Fruit fly (Drosophila melanogaster) whole organism, embryonic: ENCODE measurements around the gene CG43249.

ENCODE experiments used
- Aef1 ChIP-seq: fragments of 200-800 bp; sonication (Bioruptor generic); IDR thresholded peaks from 3 replicates; pipeline ENCODE4 v1.3.6; 2022; ENCODE audit warnings: missing biosample characterization, missing genetic modification characterization
- C15 ChIP-seq: fragments of 200-800 bp; sonication (Bioruptor generic); IDR thresholded peaks from 3 replicates; pipeline ENCODE4 v1.3.6; 2022; ENCODE audit warnings: missing biosample characterization, missing genetic modification characterization
- CG11504 ChIP-seq: fragments of 200-800 bp; sonication (Bioruptor generic); optimal IDR thresholded peaks from 3 replicates; lab custom pipeline; 2019; ENCODE audit warnings: missing biosample characterization, mild to moderate bottlenecking, missing genetic modification characterization, moderate library complexity
- CG12071 ChIP-seq: fragments of 200-800 bp; sonication (Bioruptor generic); optimal IDR thresholded peaks from 3 replicates; lab custom pipeline; 2018; ENCODE audit warnings: missing biosample characterization, mild to moderate bottlenecking, missing genetic modification characterization
- CG13296 ChIP-seq: fragments of 200-800 bp; sonication (Bioruptor generic); optimal IDR thresholded peaks from 3 replicates; lab custom pipeline; 2018; ENCODE audit warnings: missing biosample characterization, mild to moderate bottlenecking, missing genetic modification characterization
- CG14441 ChIP-seq: fragments of 200-800 bp; sonication (Bioruptor generic); IDR thresholded peaks from 2 replicates; pipeline ENCODE4 v1.3.6; 2022; ENCODE audit warnings: missing biosample characterization, missing genetic modification characterization
- CG15479 ChIP-seq: fragments of 200-800 bp; sonication (Bioruptor generic); optimal IDR thresholded peaks from 3 replicates; lab custom pipeline; 2019; ENCODE audit warnings: missing biosample characterization, mild to moderate bottlenecking, missing genetic modification characterization, moderate library complexity
- CG17359 ChIP-seq: fragments of 200-800 bp; sonication (Bioruptor generic); optimal IDR thresholded peaks from 3 replicates; lab custom pipeline; 2018; ENCODE audit warnings: missing biosample characterization, mild to moderate bottlenecking, missing genetic modification characterization, moderate library complexity
- CG17385 ChIP-seq: fragments of 200-800 bp; sonication (Bioruptor generic); optimal IDR thresholded peaks from 3 replicates; lab custom pipeline; 2018; ENCODE audit warnings: missing biosample characterization, mild to moderate bottlenecking, missing genetic modification characterization
- CG17612 ChIP-seq: fragments of 200-800 bp; sonication (Bioruptor generic); IDR thresholded peaks from 2 replicates; pipeline ENCODE4 v1.3.6; 2022; ENCODE audit warnings: missing biosample characterization, missing genetic modification characterization
- CG1832 ChIP-seq: fragments of 200-800 bp; sonication (Bioruptor generic); optimal IDR thresholded peaks from 2 replicates; lab custom pipeline; 2017; ENCODE audit warnings: missing biosample characterization, mild to moderate bottlenecking, missing genetic modification characterization, inconsistent platforms
- CG2199 ChIP-seq: fragments of 200-800 bp; sonication (Bioruptor generic); IDR thresholded peaks from 3 replicates; pipeline ENCODE4 v1.3.6; 2022; ENCODE audit warnings: missing biosample characterization, missing genetic modification characterization
- CG31365 ChIP-seq: fragments of 200-800 bp; sonication (Bioruptor generic); optimal IDR thresholded peaks from 2 replicates; lab custom pipeline; 2018; ENCODE audit warnings: missing biosample characterization, mild to moderate bottlenecking, missing genetic modification characterization
- CG32772 ChIP-seq: fragments of 200-800 bp; sonication (Bioruptor generic); IDR thresholded peaks from 2 replicates; pipeline ENCODE4 v1.3.6; 2022; ENCODE audit warnings: missing biosample characterization, missing genetic modification characterization
- CG3838 ChIP-seq: fragments of 200-800 bp; sonication (Bioruptor generic); optimal IDR thresholded peaks from 3 replicates; lab custom pipeline; 2016; ENCODE audit warnings: missing biosample characterization, missing genetic modification characterization
- CG43689 ChIP-seq: fragments of 200-800 bp; sonication (Bioruptor generic); IDR thresholded peaks from 2 replicates; pipeline ENCODE4 v1.3.6; 2022; ENCODE audit warnings: missing biosample characterization, missing genetic modification characterization
- CG7357 ChIP-seq: fragments of 200-800 bp; sonication (Bioruptor generic); IDR thresholded peaks from 3 replicates; pipeline ENCODE4 v1.3.6; 2022; ENCODE audit warnings: missing biosample characterization, missing genetic modification characterization
- CG7839 ChIP-seq: fragments of 200-800 bp; sonication (Bioruptor generic); optimal IDR thresholded peaks from 3 replicates; lab custom pipeline; 2018; ENCODE audit warnings: missing biosample characterization, mild to moderate bottlenecking, missing genetic modification characterization, moderate library complexity
- CG8388 ChIP-seq: fragments of 200-800 bp; sonication (Bioruptor generic); optimal IDR thresholded peaks from 2 replicates; lab custom pipeline; 2019; ENCODE audit warnings: missing biosample characterization, mild to moderate bottlenecking, missing genetic modification characterization, moderate library complexity
- CG9932 ChIP-seq: fragments of 200-800 bp; sonication (Bioruptor generic); IDR thresholded peaks from 2 replicates; pipeline ENCODE4 v1.3.6; 2022; ENCODE audit warnings: missing biosample characterization, missing genetic modification characterization
- Dad ChIP-seq: fragments of 200-800 bp; sonication (Bioruptor generic); optimal IDR thresholded peaks from 3 replicates; lab custom pipeline; 2016; ENCODE audit warnings: missing biosample characterization, missing genetic modification characterization
- Dek ChIP-seq: fragments of 200-800 bp; sonication (Bioruptor generic); optimal IDR thresholded peaks from 3 replicates; lab custom pipeline; 2019; ENCODE audit warnings: missing biosample characterization, mild to moderate bottlenecking, missing genetic modification characterization, moderate library complexity
- HLH3B ChIP-seq: fragments of 200-800 bp; sonication (Bioruptor generic); IDR thresholded peaks from 2 replicates; pipeline ENCODE4 v1.3.6; 2022; ENCODE audit warnings: missing biosample characterization, missing genetic modification characterization
- Hand ChIP-seq: fragments of 200-800 bp; sonication (Bioruptor generic); optimal IDR thresholded peaks from 2 replicates; lab custom pipeline; 2017; ENCODE audit warnings: mild to moderate bottlenecking, missing biosample characterization, missing genetic modification reagents, missing genetic modification characterization
- Hr51 ChIP-seq, 2 experiments: fragments of 200-800 bp; sonication (Bioruptor generic); optimal IDR thresholded peaks; 2 replicates in 1 of 2; 3 replicates in 1 of 2; lab custom pipeline; 2016 to 2018; ENCODE audit warnings: missing biosample characterization in 2 of 2, missing genetic modification characterization in 2 of 2, mild to moderate bottlenecking in 1 of 2, moderate library complexity in 1 of 2
- Max ChIP-seq: fragments of 200-800 bp; sonication (Bioruptor generic); optimal IDR thresholded peaks from 2 replicates; lab custom pipeline; 2016; ENCODE audit warnings: missing biosample characterization, mild to moderate bottlenecking, missing genetic modification characterization
- Med ChIP-seq: fragments of 200-800 bp; sonication (Bioruptor generic); peaks from one replicate; lab custom pipeline; 2016; ENCODE audit warnings: missing biosample characterization, missing genetic modification characterization, mild to moderate bottlenecking, inconsistent platforms, moderate library complexity
- NC2β ChIP-seq: fragments of 200-800 bp; sonication (Bioruptor generic); optimal IDR thresholded peaks from 2 replicates; lab custom pipeline; 2016; ENCODE audit warnings: missing biosample characterization, missing genetic modification characterization
- Ptx1 ChIP-seq: fragments of 200-800 bp; sonication (Bioruptor generic); IDR thresholded peaks from 2 replicates; pipeline ENCODE4 v1.3.6; 2022; ENCODE audit warnings: missing biosample characterization, missing genetic modification characterization
- Sox102F ChIP-seq: fragments of 200-800 bp; sonication (Bioruptor generic); optimal IDR thresholded peaks from 2 replicates; lab custom pipeline; 2018; ENCODE audit warnings: missing biosample characterization, mild to moderate bottlenecking, missing genetic modification characterization, moderate library complexity
- Trl ChIP-seq, 3 experiments: fragments of >200 bp in 2 of 3; fragments of 200-800 bp in 1 of 3; sonication (Bioruptor generic) in 1 of 3; optimal IDR thresholded peaks; 2 replicates in 1 of 3; 3 replicates in 2 of 3; lab custom pipeline; 2016 to 2017; ENCODE audit warnings: missing biosample characterization in 1 of 3, missing genetic modification characterization in 1 of 3
- ac ChIP-seq: fragments of 200-800 bp; sonication (Bioruptor generic); optimal IDR thresholded peaks from 3 replicates; lab custom pipeline; 2017; ENCODE audit warnings: missing biosample characterization, mild to moderate bottlenecking, missing genetic modification characterization
- disco-r ChIP-seq: fragments of 200-800 bp; sonication (Bioruptor generic); optimal IDR thresholded peaks from 2 replicates; lab custom pipeline; 2016; ENCODE audit warnings: missing biosample characterization, missing genetic modification characterization
- dmrt99B ChIP-seq: fragments of 200-800 bp; sonication (Bioruptor generic); optimal IDR thresholded peaks from 2 replicates; lab custom pipeline; 2018; ENCODE audit warnings: missing biosample characterization, mild to moderate bottlenecking, missing genetic modification characterization, moderate library complexity
- hkb ChIP-seq, 2 experiments: fragments of 200-800 bp in 1 of 2; fragments of >200 bp in 1 of 2; sonication (Bioruptor generic) in 1 of 2; IDR thresholded peaks in 1 of 2; optimal IDR thresholded peaks in 1 of 2; 2 replicates each; pipeline versions ENCODE4 v1.3.6 to Lab custom; 2017 to 2022; ENCODE audit warnings: missing biosample characterization in 1 of 2, missing genetic modification characterization in 1 of 2
- nom ChIP-seq: fragments of 200-800 bp; sonication (Bioruptor generic); optimal IDR thresholded peaks from 2 replicates; lab custom pipeline; 2017; ENCODE audit warnings: missing biosample characterization, missing genetic modification characterization, mild to moderate bottlenecking, moderate library complexity, missing genetic modification reagents
- oc ChIP-seq: fragments of 200-800 bp; sonication (Bioruptor generic); optimal IDR thresholded peaks from 2 replicates; lab custom pipeline; 2018; ENCODE audit warnings: missing biosample characterization, mild to moderate bottlenecking, missing genetic modification characterization, moderate library complexity
- org-1 ChIP-seq: fragments of 200-800 bp; sonication (Bioruptor generic); optimal IDR thresholded peaks from 2 replicates; lab custom pipeline; 2017; ENCODE audit warnings: missing biosample characterization, missing genetic modification characterization
- pan ChIP-seq, 4 experiments: fragments of >200 bp in 3 of 4; fragments of 200-800 bp in 1 of 4; sonication (Bioruptor generic) in 1 of 4; optimal IDR thresholded peaks in 3 of 4; IDR thresholded peaks in 1 of 4; 2 replicates each; pipeline versions ENCODE4 v1.3.6 to Lab custom; 2017 to 2022; ENCODE audit warnings: missing biosample characterization in 2 of 4, missing genetic modification characterization in 2 of 4, mixed read lengths in 1 of 4
- pfk ChIP-seq: fragments of 200-800 bp; sonication (Bioruptor generic); optimal IDR thresholded peaks from 2 replicates; lab custom pipeline; 2018; ENCODE audit warnings: missing biosample characterization, mild to moderate bottlenecking, missing genetic modification characterization, moderate library complexity
- phol ChIP-seq: fragments of 200-800 bp; sonication (Bioruptor generic); optimal IDR thresholded peaks from 3 replicates; lab custom pipeline; 2018; ENCODE audit warnings: missing biosample characterization, mild to moderate bottlenecking, missing genetic modification characterization, moderate library complexity
- ranshi ChIP-seq: fragments of 200-800 bp; sonication (Bioruptor generic); IDR thresholded peaks from 2 replicates; pipeline ENCODE4 v1.3.6; 2022; ENCODE audit warnings: missing biosample characterization, missing genetic modification characterization
- sd ChIP-seq: fragments of 200-800 bp; sonication (Bioruptor generic); optimal IDR thresholded peaks from 3 replicates; lab custom pipeline; 2018; ENCODE audit warnings: missing biosample characterization, mild to moderate bottlenecking, missing genetic modification characterization, moderate library complexity
- tin ChIP-seq: fragments of 200-800 bp; sonication (Bioruptor generic); optimal IDR thresholded peaks from 3 replicates; lab custom pipeline; 2016; ENCODE audit warnings: missing biosample characterization, missing genetic modification characterization
- tup ChIP-seq: fragments of 200-800 bp; sonication (Bioruptor generic); optimal IDR thresholded peaks from 2 replicates; lab custom pipeline; 2016; ENCODE audit warnings: missing biosample characterization, mild to moderate bottlenecking, missing genetic modification characterization, moderate library complexity
- unpg ChIP-seq: fragments of 200-800 bp; sonication (Bioruptor generic); optimal IDR thresholded peaks from 3 replicates; lab custom pipeline; 2018; ENCODE audit warnings: missing biosample characterization, mild to moderate bottlenecking, missing genetic modification characterization, moderate library complexity
- zen ChIP-seq: fragments of 200-800 bp; sonication (Bioruptor generic); optimal IDR thresholded peaks from 3 replicates; lab custom pipeline; 2018; ENCODE audit warnings: missing biosample characterization, mild to moderate bottlenecking, missing genetic modification characterization, moderate library complexity
- zen2 ChIP-seq: fragments of 200-800 bp; sonication (Bioruptor generic); IDR thresholded peaks from 3 replicates; pipeline ENCODE4 v1.3.6; 2022; ENCODE audit warnings: missing biosample characterization, missing genetic modification characterization; ENCODE audit not compliant: partially characterized antibody

CG43249 gene

DNA sequence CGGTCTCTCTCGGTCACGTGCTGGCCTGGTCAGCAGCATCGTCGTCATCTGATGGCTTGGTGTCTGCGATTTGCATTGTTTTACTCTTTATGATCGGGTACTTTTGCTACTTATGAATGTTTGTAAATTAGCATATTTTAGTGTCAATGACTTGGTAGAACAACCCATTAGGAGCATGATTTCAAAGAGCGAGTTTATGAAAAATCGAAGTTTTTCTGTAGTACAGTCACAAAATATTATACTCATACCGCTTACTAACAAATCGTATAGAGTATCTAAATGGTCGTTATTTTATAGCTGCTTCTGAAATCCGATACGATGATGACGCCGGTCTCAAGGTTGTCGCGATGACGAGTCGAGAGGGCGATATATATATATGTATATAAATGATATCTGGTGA is 17.8 kb upstream of the CG43249 start (continued):
- TF ChIP-seq hkb (optimal IDR thresholded peaks at IDR 0.05; lab: Kevin White, UChicago) (no peak), hkb (GFP tag; IDR thresholded peaks at IDR 0.05; lab: Robert Waterston, UW) (0 out of 2 replicates have a peak, but pooled peaks have one; percentile 22), CG9932 (GFP tag; lab: Robert Waterston, UW) (no peak), zen2 (GFP tag; lab: Robert Waterston, UW) (no peak), CG7357 (GFP tag; lab: Robert Waterston, UW) (0 out of 3 replicates have a peak, but pooled peaks have one; percentile 32), C15 (0 out of 3 replicates have a peak, but pooled peaks have one; percentile 15), CG31365 (tag; lab: Kevin White, UChicago) (no peak), Aef1 (GFP tag; lab: Robert Waterston, UW) (0 out of 3 replicates have a peak, but pooled peaks have one; percentile 10), Hand (GFP tag; lab: Kevin White, UChicago) (no peak), phol (peak; percentile 28), CG3838 (GFP tag; lab: Kevin White, UChicago) (no peak), CG1832 (GFP tag; lab: Kevin White, UChicago) (no peak), CG17385 (GFP tag; lab: Kevin White, UChicago) (peak; percentile 18), tup (GFP tag; lab: Kevin White, UChicago) (no peak), HLH3B (GFP tag; lab: Robert Waterston, UW) (peak; percentile 34; the same call in 1 of the 2 replicates), CG32772 (0 out of 2 replicates have a peak, but pooled peaks have one; percentile 8), CG17612 (GFP tag; lab: Robert Waterston, UW) (no peak), Dek (tag; lab: Kevin White, UChicago) (no peak), Max (GFP tag; lab: Kevin White, UChicago) (no peak), Hr51 (GFP tag; optimal IDR thresholded peaks at IDR 0.05; lab: Kevin White, UChicago) (peak in 1 of 2 experiments; percentile 67), Ptx1 (GFP tag; lab: Robert Waterston, UW) (peak; percentile 60; the same call in 1 of the 2 replicates), CG12071 (GFP tag; lab: Kevin White, UChicago) (peak; percentile 31), CG11504 (tag; lab: Kevin White, UChicago) (peak; percentile 68), pfk (GFP tag; lab: Kevin White, UChicago) (no peak), tin (no peak), CG14441 (GFP tag; lab: Robert Waterston, UW) (peak; percentile 57), Trl (optimal IDR thresholded peaks at IDR 0.05; lab: Kevin White, UChicago) (no peak), Trl (GFP tag; optimal IDR thresholded peaks at IDR 0.05; lab: Kevin White, UChicago) (no peak), CG2199 (no peak), Med (GFP tag; lab: Kevin White, UChicago) (peak; percentile 79), ac (GFP tag; lab: Kevin White, UChicago) (no peak), CG43689 (GFP tag; lab: Robert Waterston, UW) (no peak), NC2β (no peak), sd (peak; percentile 22), unpg (GFP tag; lab: Kevin White, UChicago) (peak; percentile 52), oc (tag; lab: Kevin White, UChicago) (no peak), zen (tag; lab: Kevin White, UChicago) (no peak), org-1 (GFP tag; lab: Kevin White, UChicago) (no peak), nom (GFP tag; lab: Kevin White, UChicago) (peak; percentile 46), CG17359 (peak; percentile 31), dmrt99B (tag; lab: Kevin White, UChicago) (peak; percentile 67), CG15479 (GFP tag; lab: Kevin White, UChicago) (no peak), pan (optimal IDR thresholded peaks at IDR 0.05; lab: Kevin White, UChicago) (no peak), pan (GFP tag; optimal IDR thresholded peaks at IDR 0.05 in 1 of 2, IDR thresholded peaks at IDR 0.05 in 1 of 2) (peak in 1 of 2 experiments; percentile 56), ranshi (GFP tag; lab: Robert Waterston, UW) (peak; percentile 24; the same call in 1 of the 2 replicates), CG13296 (GFP tag; lab: Kevin White, UChicago) (peak; percentile 23), CG8388 (GFP tag; lab: Kevin White, UChicago) (no peak), disco-r (GFP tag; lab: Kevin White, UChicago) (no peak), Sox102F (peak; percentile 58), CG7839 (tag; lab: Kevin White, UChicago) (peak; percentile 48), Dad (no peak)
